Worm (Caenorhabditis elegans): ENCODE measurements around the gene slc-17.3.

The slc-17.3 gene

ce11 chrIII:7865238-7865761, at the start of gene slc-17.3:
Gene slc-17.3 (minus strand): TSS chrIII:7865288.
- TF ChIP-seq dao-5 (tag; optimal IDR thresholded peaks at IDR 0.05): no peak
- no peak for TF ChIP-seq him-1 (tag; optimal IDR thresholded peaks at IDR 0.05)
- TF ChIP-seq W03F9.2 (tag; optimal IDR thresholded peaks at IDR 0.05): no peak

- TF ChIP-seq dao-5 (tag; optimal IDR thresholded peaks at IDR 0.05): no peak
- TF ChIP-seq W03F9.2 (tag; optimal IDR thresholded peaks at IDR 0.05): no peak
- TF ChIP-seq him-1 (tag; optimal IDR thresholded peaks at IDR 0.05): no peak
Measured at ce11 chrIII:7913488-7913887, 48.4 kb upstream of the slc-17.3 start, which contains the start of gene ZK688.12. Gene ZK688.12 (minus strand): TSS chrIII:7913588.

ce11 chrIII:7911621-7912020, 46.5 kb upstream of the slc-17.3 start, which contains the start of gene ZK688.7:
Gene ZK688.7 (minus strand): TSS chrIII:7911634.
- TF ChIP-seq him-1 (tag; optimal IDR thresholded peaks at IDR 0.05) (no peak), W03F9.2 (tag; optimal IDR thresholded peaks at IDR 0.05) (no peak), dao-5 (tag; optimal IDR thresholded peaks at IDR 0.05) (no peak)

ce11 chrIII:7909263-7909662, 44.2 kb upstream of the slc-17.3 start, which contains the start of gene ZK688.1:
Gene ZK688.1 (plus strand): TSS chrIII:7909563.
- no peak for TF ChIP-seq dao-5 (tag; optimal IDR thresholded peaks at IDR 0.05)
- no peak for TF ChIP-seq him-1 (tag; optimal IDR thresholded peaks at IDR 0.05)
- no peak for TF ChIP-seq W03F9.2 (tag; optimal IDR thresholded peaks at IDR 0.05)

ce11 chrIII:7907515-7907914, 42.4 kb upstream of the slc-17.3 start, which contains the start of gene pcp-5:
Gene pcp-5 (minus strand): TSS chrIII:7907615.
- TF ChIP-seq dao-5 (tag; optimal IDR thresholded peaks at IDR 0.05) (no peak), W03F9.2 (tag; optimal IDR thresholded peaks at IDR 0.05) (no peak), him-1 (tag; optimal IDR thresholded peaks at IDR 0.05) (no peak)

ce11 chrIII:7903427-7903826, 38.3 kb upstream of the slc-17.3 start:
- no peak for TF ChIP-seq W03F9.2 (tag; optimal IDR thresholded peaks at IDR 0.05)
- TF ChIP-seq him-1 (tag; optimal IDR thresholded peaks at IDR 0.05): no peak
- no peak for TF ChIP-seq dao-5 (tag; optimal IDR thresholded peaks at IDR 0.05)

ce11 chrIII:7900733-7901132, 35.6 kb upstream of the slc-17.3 start, which contains the start of gene best-24:
Gene best-24 (plus strand): TSS chrIII:7901033.
- TF ChIP-seq dao-5 (tag; optimal IDR thresholded peaks at IDR 0.05) (no peak), W03F9.2 (tag; optimal IDR thresholded peaks at IDR 0.05) (no peak), him-1 (tag; optimal IDR thresholded peaks at IDR 0.05) (no peak)

ce11 chrIII:7897733-7898132, 32.6 kb upstream of the slc-17.3 start:
- TF ChIP-seq W03F9.2 (tag; optimal IDR thresholded peaks at IDR 0.05) (no peak), him-1 (tag; optimal IDR thresholded peaks at IDR 0.05) (no peak), dao-5 (tag; optimal IDR thresholded peaks at IDR 0.05) (no peak)

ce11 chrIII:7896925-7897324, 31.8 kb upstream of the slc-17.3 start, which contains the start of gene ZK688.10:
Gene ZK688.10 (minus strand): TSS chrIII:7897025.
- no peak for TF ChIP-seq W03F9.2 (tag; optimal IDR thresholded peaks at IDR 0.05)
- no peak for TF ChIP-seq him-1 (tag; optimal IDR thresholded peaks at IDR 0.05)
- TF ChIP-seq dao-5 (tag; optimal IDR thresholded peaks at IDR 0.05): no peak

ce11 chrIII:7894724-7895123, 29.6 kb upstream of the slc-17.3 start, which contains the start of gene ZK688.4:
Gene ZK688.4 (plus strand): TSS chrIII:7895024.
- TF ChIP-seq W03F9.2 (tag; optimal IDR thresholded peaks at IDR 0.05) (no peak), dao-5 (tag; optimal IDR thresholded peaks at IDR 0.05) (no peak)

- TF ChIP-seq him-1 (tag; optimal IDR thresholded peaks at IDR 0.05): no peak
- TF ChIP-seq dao-5 (tag; optimal IDR thresholded peaks at IDR 0.05): no peak
- no peak for TF ChIP-seq W03F9.2 (tag; optimal IDR thresholded peaks at IDR 0.05)
Measured at ce11 chrIII:7893224-7893623, 28.1 kb upstream of the slc-17.3 start.

ce11 chrIII:7892333-7892732, 27.2 kb upstream of the slc-17.3 start:
- TF ChIP-seq W03F9.2 (tag; optimal IDR thresholded peaks at IDR 0.05) (no peak), dao-5 (tag; optimal IDR thresholded peaks at IDR 0.05) (no peak), him-1 (tag; optimal IDR thresholded peaks at IDR 0.05) (no peak)

- TF ChIP-seq dao-5 (tag; optimal IDR thresholded peaks at IDR 0.05) (no peak), W03F9.2 (tag; optimal IDR thresholded peaks at IDR 0.05) (peak; percentile 60), him-1 (tag; optimal IDR thresholded peaks at IDR 0.05) (no peak)
Measured at ce11 chrIII:7891573-7892306, 26.7 kb upstream of the slc-17.3 start, which contains the start of the genes ZK688.5 and fahd-1. Gene ZK688.5 (minus strand): TSS chrIII:7891623. Gene fahd-1 (plus strand): TSS chrIII:7892256.

- TF ChIP-seq him-1 (tag; optimal IDR thresholded peaks at IDR 0.05) (no peak), W03F9.2 (tag; optimal IDR thresholded peaks at IDR 0.05) (no peak), dao-5 (tag; optimal IDR thresholded peaks at IDR 0.05) (no peak)
Measured at ce11 chrIII:7889036-7889435, 23.9 kb upstream of the slc-17.3 start.

Measured in whole organism, L4/young adult.